Fruit fly (Drosophila melanogaster): Measurements from ENCODE around the gene CG43098.

CG43098 gene

dm6 chr3L:3695379-3695778 lies 36.5 kb downstream of the CG43098 start:
- no peak for TF ChIP-seq CG17801 (GFP tag; optimal IDR thresholded peaks at IDR 0.05; ENCODE audit: partially characterized antibody)

dm6 chr3L:3702033-3702432 lies 43.2 kb downstream of the CG43098 start:
- TF ChIP-seq CG17801 (GFP tag; optimal IDR thresholded peaks at IDR 0.05; ENCODE audit: partially characterized antibody), result no peak

- no peak for TF ChIP-seq CG17801 (GFP tag; optimal IDR thresholded peaks at IDR 0.05; ENCODE audit: partially characterized antibody)
These were observed 43.6 kb downstream of the CG43098 start for dm6 chr3L:3702489-3702888.

dm6 chr3L:3705936-3706335 lies 47.1 kb downstream of the CG43098 start:
- no peak for TF ChIP-seq CG17801 (GFP tag; optimal IDR thresholded peaks at IDR 0.05; ENCODE audit: partially characterized antibody)

- no peak for TF ChIP-seq CG17801 (GFP tag; optimal IDR thresholded peaks at IDR 0.05; ENCODE audit: partially characterized antibody)
These were observed 47.9 kb downstream of the CG43098 start for dm6 chr3L:3706782-3707181.

dm6 chr3L:3707929-3708328 lies 49.1 kb downstream of the CG43098 start:
- TF ChIP-seq CG17801 (GFP tag; optimal IDR thresholded peaks at IDR 0.05; ENCODE audit: partially characterized antibody), result no peak
